Worm (Caenorhabditis elegans) whole organism, midembryonic: Measurements from ENCODE around the gene str-172.

Source experiments
- T22C8.4 ChIP-seq: fragments of 200-800 bp; sonication (Bioruptor generic); IDR thresholded peaks from 2 replicates; pipeline ENCODE4 v1.3.6; 2022; ENCODE audit warnings: missing genetic modification characterization, missing compliant biosample characterization
- cog-1 ChIP-seq: sonication (generic microtip); optimal IDR thresholded peaks from 2 replicates; lab custom pipeline; 2016; ENCODE audit warnings: missing genetic modification characterization, missing compliant biosample characterization
- flt-1 ChIP-seq: fragments of 200-800 bp; sonication (Bioruptor generic); IDR thresholded peaks from 2 replicates; pipeline ENCODE4 v1.3.6; 2022; ENCODE audit warnings: missing genetic modification characterization, missing compliant biosample characterization
- klf-2 ChIP-seq: fragments of 200-800 bp; sonication (Bioruptor generic); conservative IDR thresholded peaks from 2 replicates; pipeline ENCODE4 v1.3.6; 2022; ENCODE audit warnings: missing genetic modification reagents, missing genetic modification characterization, missing compliant biosample characterization
- med-1 ChIP-seq: sonication (generic microtip); optimal IDR thresholded peaks from 2 replicates; lab custom pipeline; 2017; ENCODE audit warnings: missing genetic modification characterization, mild to moderate bottlenecking, missing compliant biosample characterization, antibody characterized with exemption, missing genetic modification reagents; ENCODE audit not compliant: insufficient read depth
- ref-1 ChIP-seq: fragments of 200-800 bp; sonication (Bioruptor generic); conservative IDR thresholded peaks from 2 replicates; pipeline ENCODE4 v1.3.6; 2022; ENCODE audit warnings: missing genetic modification reagents, missing genetic modification characterization, missing compliant biosample characterization
- tab-1 ChIP-seq: fragments of 200-800 bp; sonication (Bioruptor generic); IDR thresholded peaks from 2 replicates; pipeline ENCODE4 v1.3.6; 2022; ENCODE audit warnings: missing genetic modification characterization, missing compliant biosample characterization
- ztf-23 ChIP-seq: fragments of 200-800 bp; sonication (Bioruptor generic); IDR thresholded peaks from 2 replicates; pipeline ENCODE4 v1.3.6; 2022; ENCODE audit warnings: missing genetic modification reagents, missing genetic modification characterization, missing compliant biosample characterization
- ztf-29 ChIP-seq: fragments of 200-800 bp; sonication (Bioruptor generic); IDR thresholded peaks from 2 replicates; pipeline ENCODE4 v1.3.6; 2022; ENCODE audit warnings: missing genetic modification reagents, missing genetic modification characterization, missing compliant biosample characterization

str-172 gene

DNA sequence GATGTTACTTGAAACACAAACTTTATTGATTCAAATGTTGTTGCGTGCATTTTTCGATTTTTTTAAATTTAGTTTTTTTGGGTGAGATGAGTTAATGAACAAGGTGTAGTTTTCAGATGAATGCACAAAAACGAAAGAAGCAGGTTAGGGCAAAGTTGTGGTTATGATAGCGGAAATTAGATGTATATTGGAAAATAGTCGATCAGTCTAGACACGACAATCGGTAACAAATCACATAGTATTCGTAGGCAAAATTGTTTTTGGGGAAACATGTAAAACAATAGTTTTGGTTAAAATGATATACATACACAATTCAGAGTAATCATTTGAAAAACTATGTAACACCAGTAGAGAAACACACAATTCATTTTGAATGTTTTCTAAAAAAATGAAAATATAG lies at the start of gene str-172:
Gene str-172, minus strand, starts transcription at position 101 of the 400 bp plus-strand sequence.
- no peak for TF ChIP-seq klf-2 (GFP tag; lab: Robert Waterston, UW)
- no peak for TF ChIP-seq ztf-23 (GFP tag; lab: Robert Waterston, UW)
- TF ChIP-seq med-1 (GFP tag; lab: Kevin White, UChicago), result no peak
- no peak for TF ChIP-seq flt-1
- no peak for TF ChIP-seq cog-1
- TF ChIP-seq tab-1 (GFP tag; lab: Robert Waterston, UW), result no peak
- no peak for TF ChIP-seq T22C8.4 (GFP tag; lab: Robert Waterston, UW)
- no peak for TF ChIP-seq ref-1 (GFP tag; lab: Robert Waterston, UW)
- no peak for TF ChIP-seq ztf-29

DNA sequence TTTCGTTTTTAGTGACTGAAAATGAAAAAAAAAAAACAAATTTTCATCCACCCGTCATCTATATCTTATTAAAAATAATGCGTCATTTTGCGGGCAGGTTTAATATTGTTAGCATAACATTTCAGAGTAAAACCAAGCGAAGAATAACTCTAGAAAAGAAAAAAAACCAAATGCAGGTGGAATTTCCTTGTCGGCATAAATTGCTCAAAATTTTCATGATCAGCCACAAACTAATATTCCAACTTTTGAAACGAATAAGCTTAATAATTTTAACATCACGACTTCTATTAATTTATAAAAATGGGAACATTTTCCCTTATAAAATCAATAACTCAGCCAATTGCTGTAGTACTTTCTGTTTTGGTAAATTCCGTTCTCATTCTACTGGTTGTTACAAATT lies 48.2 kb upstream of the str-172 start, which contains the start of gene str-155:
Gene str-155, plus strand, starts transcription at position 301 of the 400 bp plus-strand sequence.
- TF ChIP-seq ref-1 (GFP tag; lab: Robert Waterston, UW), result no peak
- no peak for TF ChIP-seq cog-1
- TF ChIP-seq tab-1 (GFP tag; lab: Robert Waterston, UW), result no peak
- no peak for TF ChIP-seq ztf-29
- TF ChIP-seq flt-1, result no peak
- TF ChIP-seq med-1 (GFP tag; lab: Kevin White, UChicago), result no peak
- no peak for TF ChIP-seq T22C8.4 (GFP tag; lab: Robert Waterston, UW)
- TF ChIP-seq klf-2 (GFP tag; lab: Robert Waterston, UW), result no peak
- TF ChIP-seq ztf-23 (GFP tag; lab: Robert Waterston, UW), result no peak

DNA sequence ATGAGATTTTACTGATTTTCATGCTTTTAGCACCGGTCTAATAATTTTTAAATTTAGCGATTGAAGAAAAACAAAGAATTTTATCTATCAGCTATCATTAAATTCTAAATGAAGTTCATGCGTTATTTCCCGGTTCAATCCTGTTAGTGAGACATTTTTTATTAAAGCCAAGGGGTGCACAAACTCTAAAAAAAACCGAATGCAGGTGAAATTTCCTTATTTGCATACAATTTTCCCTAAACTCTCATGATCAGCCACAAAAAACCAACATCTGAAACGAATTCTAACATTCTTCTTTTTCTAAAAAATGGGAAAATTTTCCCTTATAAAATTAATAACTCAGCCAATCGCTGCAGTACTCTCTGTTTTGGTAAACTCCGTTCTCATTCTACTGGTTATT lies 45.6 kb upstream of the str-172 start, which contains the start of gene str-156:
Gene str-156, plus strand, starts transcription at position 301 of the 400 bp plus-strand sequence.
- TF ChIP-seq ref-1 (GFP tag; lab: Robert Waterston, UW) (no peak), flt-1 (no peak), ztf-23 (GFP tag; lab: Robert Waterston, UW) (no peak), med-1 (GFP tag; lab: Kevin White, UChicago) (no peak), T22C8.4 (GFP tag; lab: Robert Waterston, UW) (no peak), cog-1 (no peak), ztf-29 (no peak), klf-2 (GFP tag; lab: Robert Waterston, UW) (no peak), tab-1 (GFP tag; lab: Robert Waterston, UW) (no peak)

DNA sequence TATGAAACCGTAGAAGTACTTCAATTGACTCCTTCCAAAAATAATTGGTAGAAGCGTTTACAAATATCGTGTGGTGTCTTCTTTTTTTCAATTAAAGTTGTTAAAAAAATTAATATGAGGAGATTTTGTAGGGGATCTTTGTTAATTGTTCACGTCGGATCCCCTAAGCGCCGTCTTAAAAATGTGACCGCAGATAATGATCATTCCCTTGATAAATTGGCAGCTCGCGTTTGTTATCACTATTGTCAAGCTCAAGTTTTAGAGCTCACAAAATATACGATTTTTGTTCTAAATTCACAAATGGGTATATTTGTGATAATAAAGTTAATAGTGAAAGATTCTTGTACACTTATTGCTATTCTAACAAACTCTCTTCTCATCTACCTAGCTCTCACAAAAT lies 41.5 kb upstream of the str-172 start, which contains the start of gene str-159:
Gene str-159, plus strand, starts transcription at position 301 of the 400 bp plus-strand sequence.
- TF ChIP-seq klf-2 (GFP tag; lab: Robert Waterston, UW) (no peak), T22C8.4 (GFP tag; lab: Robert Waterston, UW) (no peak), flt-1 (no peak), ref-1 (GFP tag; lab: Robert Waterston, UW) (no peak), ztf-29 (no peak), tab-1 (GFP tag; lab: Robert Waterston, UW) (no peak), ztf-23 (GFP tag; lab: Robert Waterston, UW) (no peak), med-1 (GFP tag; lab: Kevin White, UChicago) (no peak), cog-1 (no peak)

DNA sequence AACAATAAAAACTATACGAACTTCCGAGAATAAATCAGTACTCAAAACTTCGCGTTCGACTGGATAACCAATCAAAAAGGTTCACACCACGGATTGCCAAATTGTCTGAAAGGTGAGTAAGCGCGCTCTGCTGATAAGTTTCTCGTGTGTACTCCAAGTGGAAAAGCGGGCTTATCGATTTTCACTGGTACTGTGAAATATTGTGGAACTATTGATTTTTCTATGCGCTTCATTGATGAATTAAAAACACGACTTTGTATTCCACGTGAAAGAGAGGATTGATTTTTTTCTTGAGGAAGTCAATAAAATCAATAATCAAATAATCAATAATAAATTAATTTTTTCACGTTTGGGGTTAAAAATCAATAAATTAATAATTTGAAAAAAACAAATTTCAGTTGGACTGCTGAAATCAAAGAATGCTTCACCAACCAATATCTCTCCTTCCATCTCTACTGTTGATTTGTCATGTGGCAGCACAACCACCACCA lies 38.2 kb upstream of the str-172 start, which contains the start of gene T08B6.4:
Gene T08B6.4, plus strand, starts transcription at position 51 of the 491 bp plus-strand sequence.
- TF ChIP-seq T22C8.4 (GFP tag; lab: Robert Waterston, UW), result peak; percentile 67
- no peak for TF ChIP-seq ztf-23 (GFP tag; lab: Robert Waterston, UW)

DNA sequence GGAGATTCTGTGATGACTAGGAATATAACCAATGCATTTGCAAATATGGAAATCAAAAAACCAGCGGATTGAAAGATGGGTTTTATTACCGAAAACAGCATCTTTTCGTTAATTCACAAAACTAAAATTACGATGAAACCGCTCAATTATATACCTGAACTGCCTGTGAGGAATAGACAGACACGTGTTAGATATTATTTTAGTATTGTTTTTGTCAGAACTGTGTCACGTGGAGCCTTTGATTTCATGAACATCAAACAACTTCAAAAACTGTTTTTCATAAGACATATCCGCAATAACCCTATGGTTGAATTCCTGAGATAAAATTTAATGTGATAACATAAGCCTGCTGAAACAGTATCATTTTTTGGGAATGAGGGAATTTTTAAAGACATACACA lies 36.5 kb upstream of the str-172 start, which contains the start of gene str-161:
Gene str-161, minus strand, starts transcription at position 101 of the 400 bp plus-strand sequence.
- TF ChIP-seq cog-1 (no peak), ref-1 (GFP tag; lab: Robert Waterston, UW) (no peak), flt-1 (no peak), T22C8.4 (GFP tag; lab: Robert Waterston, UW) (no peak), med-1 (GFP tag; lab: Kevin White, UChicago) (no peak), klf-2 (GFP tag; lab: Robert Waterston, UW) (no peak)

DNA sequence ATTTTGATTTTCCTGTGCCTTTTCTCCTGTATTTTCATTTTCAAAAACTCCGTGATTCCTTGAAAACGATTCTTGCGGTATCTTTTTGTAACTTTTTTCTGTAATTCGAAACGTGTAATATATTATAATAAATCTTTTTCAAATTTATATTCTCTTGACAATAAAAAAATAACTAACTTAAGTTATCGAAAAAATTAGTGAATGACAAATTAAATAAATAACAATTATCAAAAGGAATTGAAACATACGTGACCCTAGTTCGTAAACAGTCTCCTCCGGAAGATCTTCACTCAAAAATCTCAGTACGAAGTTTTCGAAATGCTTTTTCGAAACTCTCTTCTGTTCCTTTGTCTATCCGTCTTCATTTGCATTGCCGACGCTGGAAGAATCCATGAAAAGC lies 23.0 kb upstream of the str-172 start, which contains the start of gene T08B6.9:
Gene T08B6.9, plus strand, starts transcription at position 301 of the 400 bp plus-strand sequence.
- TF ChIP-seq cog-1 (no peak), klf-2 (GFP tag; lab: Robert Waterston, UW) (no peak), T22C8.4 (GFP tag; lab: Robert Waterston, UW) (no peak), ztf-29 (no peak), flt-1 (no peak), med-1 (GFP tag; lab: Kevin White, UChicago) (no peak), ztf-23 (GFP tag; lab: Robert Waterston, UW) (no peak), tab-1 (GFP tag; lab: Robert Waterston, UW) (no peak)

DNA sequence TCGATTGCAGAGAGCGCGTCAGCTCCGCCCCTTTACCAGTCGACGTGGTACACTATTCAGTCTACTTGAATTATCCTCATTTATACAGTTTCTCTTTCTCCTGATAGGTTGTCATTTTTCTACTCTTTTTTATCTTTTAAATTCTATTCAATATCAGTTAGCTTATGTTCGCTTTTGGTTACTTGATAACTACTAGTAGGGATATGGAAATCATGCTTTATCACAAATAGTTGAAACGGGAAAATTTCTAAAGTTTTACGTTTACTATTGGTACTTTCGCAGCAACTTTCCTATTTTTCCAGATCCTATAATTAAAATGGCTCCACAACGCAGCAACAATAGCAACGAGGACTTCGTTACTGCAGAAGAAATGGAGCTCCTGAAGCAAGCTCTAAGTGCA lies 22.1 kb upstream of the str-172 start, which contains the start of gene sgnh-1:
Gene sgnh-1, plus strand, starts transcription at position 301 of the 400 bp plus-strand sequence.
- no peak for TF ChIP-seq med-1 (GFP tag; lab: Kevin White, UChicago)
- TF ChIP-seq T22C8.4 (GFP tag; lab: Robert Waterston, UW), result no peak
- no peak for TF ChIP-seq ztf-29
- TF ChIP-seq ztf-23 (GFP tag; lab: Robert Waterston, UW), result no peak
- no peak for TF ChIP-seq flt-1
- no peak for TF ChIP-seq cog-1
- no peak for TF ChIP-seq klf-2 (GFP tag; lab: Robert Waterston, UW)
- no peak for TF ChIP-seq ref-1 (GFP tag; lab: Robert Waterston, UW)
- no peak for TF ChIP-seq tab-1 (GFP tag; lab: Robert Waterston, UW)

DNA sequence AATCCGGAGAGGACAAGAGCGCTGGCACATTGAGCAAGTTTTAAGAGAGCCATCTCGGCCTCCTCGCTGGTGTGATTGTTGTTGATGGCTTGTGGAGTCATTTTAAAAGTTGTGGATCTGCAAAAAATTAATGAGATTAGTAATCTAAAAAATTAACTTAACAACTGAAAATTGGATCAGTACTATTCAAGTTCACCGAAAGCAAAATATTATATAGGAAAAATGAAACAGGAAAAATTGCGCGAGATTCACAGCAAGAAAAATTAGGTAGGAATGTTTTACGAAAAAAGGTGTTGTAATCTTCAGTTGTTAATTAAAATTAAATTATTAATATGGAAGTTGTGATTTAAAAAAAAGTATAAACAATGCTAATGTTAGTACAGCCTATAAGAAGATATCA lies 19.7 kb upstream of the str-172 start, which contains the start of gene T08B6.1:
Gene T08B6.1, minus strand, starts transcription at position 101 of the 400 bp plus-strand sequence.
- no peak for TF ChIP-seq flt-1
- no peak for TF ChIP-seq ztf-23 (GFP tag; lab: Robert Waterston, UW)
- TF ChIP-seq med-1 (GFP tag; lab: Kevin White, UChicago), result no peak
- TF ChIP-seq ztf-29, result no peak
- TF ChIP-seq cog-1, result no peak
- no peak for TF ChIP-seq tab-1 (GFP tag; lab: Robert Waterston, UW)
- no peak for TF ChIP-seq T22C8.4 (GFP tag; lab: Robert Waterston, UW)
- no peak for TF ChIP-seq ref-1 (GFP tag; lab: Robert Waterston, UW)
- no peak for TF ChIP-seq klf-2 (GFP tag; lab: Robert Waterston, UW)
